Fruit fly (Drosophila melanogaster) whole organism, embryonic: ENCODE measurements around the gene CG5665.

Experiments
- CG11504 ChIP-seq: fragments of 200-800 bp; sonication (Bioruptor generic); optimal IDR thresholded peaks from 3 replicates; lab custom pipeline; 2019; ENCODE audit warnings: missing biosample characterization, mild to moderate bottlenecking, missing genetic modification characterization, moderate library complexity
- CG11695 ChIP-seq: fragments of 200-800 bp; sonication (Bioruptor generic); IDR thresholded peaks from 3 replicates; pipeline ENCODE4 v1.3.6; 2022; ENCODE audit warnings: missing biosample characterization, missing genetic modification characterization
- CG11696 ChIP-seq: fragments of 200-800 bp; sonication (Bioruptor generic); IDR thresholded peaks from 2 replicates; pipeline ENCODE4 v1.3.6; 2022; ENCODE audit warnings: missing biosample characterization, missing genetic modification characterization
- CG12236 ChIP-seq: fragments of 200-800 bp; sonication (Bioruptor generic); optimal IDR thresholded peaks from 2 replicates; lab custom pipeline; 2016; ENCODE audit warnings: missing biosample characterization, missing genetic modification characterization
- CG12299 ChIP-seq: fragments of 200-800 bp; sonication (Bioruptor generic); optimal IDR thresholded peaks from 2 replicates; lab custom pipeline; 2018; ENCODE audit warnings: missing biosample characterization, mild to moderate bottlenecking, missing genetic modification characterization
- CG17186 ChIP-seq: fragments of 200-800 bp; sonication (Bioruptor generic); optimal IDR thresholded peaks from 3 replicates; lab custom pipeline; 2017; ENCODE audit warnings: missing biosample characterization, missing genetic modification reagents, missing genetic modification characterization
- CG17802 ChIP-seq: fragments of 200-800 bp; sonication (Bioruptor generic); optimal IDR thresholded peaks from 2 replicates; lab custom pipeline; 2018; ENCODE audit warnings: missing biosample characterization, mild to moderate bottlenecking, missing genetic modification characterization, moderate library complexity
- CG18011 ChIP-seq: fragments of 200-800 bp; sonication (Bioruptor generic); optimal IDR thresholded peaks from 2 replicates; lab custom pipeline; 2017; ENCODE audit warnings: missing biosample characterization, missing genetic modification characterization, mild to moderate bottlenecking, moderate library complexity, missing genotype
- CG2199 ChIP-seq: fragments of 200-800 bp; sonication (Bioruptor generic); IDR thresholded peaks from 3 replicates; pipeline ENCODE4 v1.3.6; 2022; ENCODE audit warnings: missing biosample characterization, missing genetic modification characterization
- CG2875 ChIP-seq: fragments of 200-800 bp; sonication (Bioruptor generic); optimal IDR thresholded peaks from 2 replicates; lab custom pipeline; 2017; ENCODE audit warnings: missing biosample characterization, mild to moderate bottlenecking, missing genetic modification characterization, missing genetic modification reagents
- CG30020 ChIP-seq: fragments of 200-800 bp; optimal IDR thresholded peaks from 2 replicates; lab custom pipeline; 2019; ENCODE audit warnings: missing biosample characterization, mild to moderate bottlenecking, missing genetic modification characterization, moderate library complexity
- CG3281 ChIP-seq: fragments of 200-800 bp; sonication (Bioruptor generic); optimal IDR thresholded peaks from 3 replicates; lab custom pipeline; 2017; ENCODE audit warnings: missing biosample characterization, mild to moderate bottlenecking, missing genetic modification characterization
- CG34422 ChIP-seq: fragments of 200-800 bp; sonication (Bioruptor generic); IDR thresholded peaks from 3 replicates; pipeline ENCODE4 v1.3.6; 2022; ENCODE audit warnings: missing biosample characterization, missing genetic modification characterization
- CG7372 ChIP-seq: fragments of 200-800 bp; sonication (Bioruptor generic); IDR thresholded peaks from 2 replicates; pipeline ENCODE4 v1.3.6; 2022; ENCODE audit warnings: missing biosample characterization, missing genetic modification characterization
- CG9727 ChIP-seq: fragments of 200-800 bp; sonication (Bioruptor generic); optimal IDR thresholded peaks from 3 replicates; lab custom pipeline; 2017; ENCODE audit warnings: missing biosample characterization, mild to moderate bottlenecking, missing genetic modification characterization
- CkIIα-i1 ChIP-seq: fragments of 200-800 bp; sonication (Bioruptor generic); IDR thresholded peaks from 2 replicates; pipeline ENCODE4 v1.3.6; 2022; ENCODE audit warnings: missing biosample characterization, missing genetic modification characterization
- Eip74EF ChIP-seq, 2 experiments: fragments of 200-800 bp in 1 of 2; fragments of >200 bp in 1 of 2; sonication (Bioruptor generic) in 1 of 2; optimal IDR thresholded peaks; 2 replicates each; lab custom pipeline; 2017 to 2019; ENCODE audit warnings: missing biosample characterization in 2 of 2, missing genetic modification characterization in 2 of 2, mild to moderate bottlenecking in 1 of 2, moderate library complexity in 1 of 2
- Ets97D ChIP-seq: fragments of 200-800 bp; sonication (Bioruptor generic); optimal IDR thresholded peaks from 3 replicates; lab custom pipeline; 2016; ENCODE audit warnings: missing biosample characterization, missing genetic modification characterization
- HHEX ChIP-seq: fragments of 200-800 bp; sonication (Bioruptor generic); optimal IDR thresholded peaks from 3 replicates; lab custom pipeline; 2017; ENCODE audit warnings: missing biosample characterization, mild to moderate bottlenecking, missing genetic modification characterization, missing genetic modification reagents
- HLH4C ChIP-seq: fragments of 200-800 bp; sonication (Bioruptor generic); IDR thresholded peaks from 3 replicates; pipeline ENCODE4 v1.3.6; 2022; ENCODE audit warnings: missing biosample characterization, missing genetic modification characterization; ENCODE audit not compliant: partially characterized antibody
- HmgZ ChIP-seq: fragments of 200-800 bp; sonication (Bioruptor generic); optimal IDR thresholded peaks from 2 replicates; lab custom pipeline; 2018; ENCODE audit warnings: missing biosample characterization, mild to moderate bottlenecking, missing genetic modification characterization
- Hr39 ChIP-seq: fragments of >200 bp; optimal IDR thresholded peaks from 2 replicates; lab custom pipeline; 2017
- Jarid2 ChIP-seq: fragments of 200-800 bp; sonication (Bioruptor generic); optimal IDR thresholded peaks from 3 replicates; lab custom pipeline; 2017; ENCODE audit warnings: mild to moderate bottlenecking, missing biosample characterization, missing genetic modification reagents, missing genetic modification characterization
- Med ChIP-seq: fragments of 200-800 bp; sonication (Bioruptor generic); peaks from one replicate; lab custom pipeline; 2016; ENCODE audit warnings: missing biosample characterization, missing genetic modification characterization, mild to moderate bottlenecking, inconsistent platforms, moderate library complexity
- Nf-YA ChIP-seq: fragments of 200-800 bp; sonication (Bioruptor generic); IDR thresholded peaks from 2 replicates; pipeline ENCODE4 v1.3.6; 2022; ENCODE audit warnings: missing biosample characterization, missing genetic modification characterization
- Xrp1 ChIP-seq: fragments of 200-800 bp; sonication (Bioruptor generic); IDR thresholded peaks from 2 replicates; pipeline ENCODE4 v1.3.6; 2022; ENCODE audit warnings: missing biosample characterization, missing genetic modification characterization
- aop ChIP-seq: fragments of 200-800 bp; sonication (Bioruptor generic); IDR thresholded peaks from 2 replicates; pipeline ENCODE4 v1.3.6; 2022; ENCODE audit warnings: missing biosample characterization, missing genetic modification characterization
- ash1 ChIP-seq: fragments of 200-800 bp; sonication (Bioruptor generic); optimal IDR thresholded peaks from 2 replicates; lab custom pipeline; 2018; ENCODE audit warnings: missing biosample characterization, mild to moderate bottlenecking, missing genetic modification characterization
- bbx ChIP-seq: fragments of 200-800 bp; sonication (Bioruptor generic); IDR thresholded peaks from 2 replicates; pipeline ENCODE4 v1.3.6; 2022; ENCODE audit warnings: missing biosample characterization, missing genetic modification characterization; ENCODE audit not compliant: partially characterized antibody
- bsh ChIP-seq, 2 experiments: fragments of 200-800 bp; sonication (Bioruptor generic); optimal IDR thresholded peaks; 2 replicates each; lab custom pipeline; 2017 to 2018; ENCODE audit warnings: mild to moderate bottlenecking in 2 of 2, missing biosample characterization in 2 of 2, missing genetic modification characterization in 2 of 2, moderate library complexity in 1 of 2
- dpn ChIP-seq, 2 experiments: fragments of 200-800 bp; sonication (Bioruptor generic); optimal IDR thresholded peaks; 3 replicates each; lab custom pipeline; 2016; ENCODE audit warnings: missing biosample characterization in 2 of 2, missing genetic modification characterization in 2 of 2
- ems ChIP-seq: fragments of 200-800 bp; sonication (Bioruptor generic); optimal IDR thresholded peaks from 3 replicates; lab custom pipeline; 2016; ENCODE audit warnings: missing biosample characterization, missing genetic modification characterization
- eve ChIP-seq, 2 experiments: fragments of >200 bp; optimal IDR thresholded peaks; 2 replicates each; lab custom pipeline; 2017; ENCODE audit warnings: missing biosample characterization in 2 of 2, missing genetic modification characterization in 2 of 2
- fd3F ChIP-seq: fragments of 200-800 bp; sonication (Bioruptor generic); optimal IDR thresholded peaks from 2 replicates; lab custom pipeline; 2018; ENCODE audit warnings: missing biosample characterization, mild to moderate bottlenecking, missing genetic modification characterization, moderate library complexity
- fd64A ChIP-seq: fragments of 200-800 bp; sonication (Bioruptor generic); optimal IDR thresholded peaks from 3 replicates; lab custom pipeline; 2018; ENCODE audit warnings: missing biosample characterization, mild to moderate bottlenecking, missing genetic modification characterization
- gfzf ChIP-seq: fragments of 200-800 bp; sonication (Bioruptor generic); optimal IDR thresholded peaks from 2 replicates; lab custom pipeline; 2016; ENCODE audit warnings: missing biosample characterization, mild to moderate bottlenecking, missing genetic modification characterization, moderate library complexity
- hkb ChIP-seq, 2 experiments: fragments of 200-800 bp in 1 of 2; fragments of >200 bp in 1 of 2; sonication (Bioruptor generic) in 1 of 2; IDR thresholded peaks in 1 of 2; optimal IDR thresholded peaks in 1 of 2; 2 replicates each; pipeline versions ENCODE4 v1.3.6 to Lab custom; 2017 to 2022; ENCODE audit warnings: missing biosample characterization in 1 of 2, missing genetic modification characterization in 1 of 2
- p53 ChIP-seq: fragments of 200-800 bp; sonication (Bioruptor generic); optimal IDR thresholded peaks from 2 replicates; lab custom pipeline; 2016; ENCODE audit warnings: missing biosample characterization, missing genetic modification characterization
- phol ChIP-seq: fragments of 200-800 bp; sonication (Bioruptor generic); optimal IDR thresholded peaks from 3 replicates; lab custom pipeline; 2018; ENCODE audit warnings: missing biosample characterization, mild to moderate bottlenecking, missing genetic modification characterization, moderate library complexity
- schlank ChIP-seq: fragments of 200-800 bp; sonication (Bioruptor generic); optimal IDR thresholded peaks from 2 replicates; lab custom pipeline; 2018; ENCODE audit warnings: missing biosample characterization, mild to moderate bottlenecking, missing genetic modification characterization
- scrt ChIP-seq: fragments of 200-800 bp; sonication (Bioruptor generic); optimal IDR thresholded peaks from 2 replicates; lab custom pipeline; 2018; ENCODE audit warnings: missing biosample characterization, mild to moderate bottlenecking, missing genetic modification characterization, moderate library complexity
- sens ChIP-seq: fragments of 200-800 bp; sonication (Bioruptor generic); peaks from one replicate; lab custom pipeline; 2016; ENCODE audit warnings: missing biosample characterization, missing genetic modification characterization
- shn ChIP-seq: fragments of 200-800 bp; sonication (Bioruptor generic); optimal IDR thresholded peaks from 3 replicates; lab custom pipeline; 2016; ENCODE audit warnings: missing biosample characterization, missing genetic modification characterization
- stwl ChIP-seq: fragments of 200-800 bp; sonication (Bioruptor generic); optimal IDR thresholded peaks from 3 replicates; lab custom pipeline; 2018; ENCODE audit warnings: missing biosample characterization, mild to moderate bottlenecking, missing genetic modification characterization, moderate library complexity
- tgo ChIP-seq: fragments of 200-800 bp; sonication (Bioruptor generic); IDR thresholded peaks from 3 replicates; pipeline ENCODE4 v1.3.6; 2022; ENCODE audit warnings: missing biosample characterization, missing genetic modification characterization
- ttk ChIP-seq: fragments of 200-800 bp; sonication (Bioruptor generic); IDR thresholded peaks from 2 replicates; pipeline ENCODE4 v2.1.2; 2022; ENCODE audit warnings: missing biosample characterization, missing genetic modification characterization
- twi ChIP-seq: fragments of 200-800 bp; optimal IDR thresholded peaks from 2 replicates; lab custom pipeline; 2019; ENCODE audit warnings: missing biosample characterization, mild to moderate bottlenecking, missing genetic modification characterization, moderate library complexity
- unpg ChIP-seq: fragments of 200-800 bp; sonication (Bioruptor generic); optimal IDR thresholded peaks from 3 replicates; lab custom pipeline; 2018; ENCODE audit warnings: missing biosample characterization, mild to moderate bottlenecking, missing genetic modification characterization, moderate library complexity
- wdn ChIP-seq: fragments of 200-800 bp; sonication (Bioruptor generic); IDR thresholded peaks from 2 replicates; pipeline ENCODE4 v1.3.6; 2022; ENCODE audit warnings: missing biosample characterization, missing genetic modification characterization

The CG5665 gene

DNA sequence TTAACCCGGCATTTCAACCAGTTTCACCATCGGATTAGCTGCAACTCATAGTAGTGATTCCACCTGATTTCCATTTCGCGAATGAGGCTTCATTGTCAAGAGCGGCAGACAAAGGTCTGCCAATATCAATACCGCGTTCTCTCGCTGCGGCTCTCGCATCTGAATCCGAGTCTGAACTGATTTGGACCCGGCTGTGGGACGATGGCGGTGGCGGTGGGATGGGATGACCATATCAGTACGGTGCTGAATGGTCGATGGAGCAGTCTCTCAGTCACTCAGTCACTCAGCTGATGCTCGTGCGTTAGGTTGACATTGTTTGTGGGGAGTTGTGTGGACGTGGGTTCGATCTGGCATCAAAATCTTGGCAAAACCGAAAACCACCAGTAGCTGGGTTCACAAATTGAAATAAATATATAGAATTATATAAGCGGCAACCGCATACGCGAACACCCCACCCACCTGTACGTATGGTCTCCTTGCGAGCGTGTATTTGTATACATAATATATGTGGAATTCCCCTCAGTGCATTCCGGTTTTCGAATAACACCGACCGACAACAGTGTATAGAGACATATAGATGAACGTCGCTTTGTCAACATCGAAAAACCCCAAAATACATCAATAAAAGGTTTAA is 41.2 kb upstream of the CG5665 start, which contains the start of gene Spn77Ba (continued):
- TF ChIP-seq CG11696 (no peak), gfzf (no peak), Eip74EF (GFP tag; optimal IDR thresholded peaks at IDR 0.05; lab: Kevin White, UChicago) (no peak), wdn (GFP tag; lab: Robert Waterston, UW) (no peak), CG9727 (GFP tag; lab: Kevin White, UChicago) (no peak), HLH4C (GFP tag; lab: Robert Waterston, UW) (0 out of 3 replicates have a peak, but pooled peaks have one; percentile 31), Ets97D (no peak), CkIIα-i1 (GFP tag; lab: Robert Waterston, UW) (no peak), CG12236 (GFP tag; lab: Kevin White, UChicago) (no peak), ems (no peak), fd64A (GFP tag; lab: Kevin White, UChicago) (no peak), CG18011 (no peak), twi (tag; lab: Kevin White, UChicago) (no peak), p53 (GFP tag; lab: Kevin White, UChicago) (no peak), CG12299 (no peak), Nf-YA (GFP tag; lab: Robert Waterston, UW) (no peak), CG34422 (GFP tag; lab: Robert Waterston, UW) (0 out of 3 replicates have a peak, but pooled peaks have one; percentile 28), Hr39 (lab: Kevin White, UChicago) (no peak), dpn (GFP tag; optimal IDR thresholded peaks at IDR 0.05; lab: Kevin White, UChicago) (no peak), aop (no peak)
- TF ChIP-seq, all 482 proteins: peak for 26

DNA sequence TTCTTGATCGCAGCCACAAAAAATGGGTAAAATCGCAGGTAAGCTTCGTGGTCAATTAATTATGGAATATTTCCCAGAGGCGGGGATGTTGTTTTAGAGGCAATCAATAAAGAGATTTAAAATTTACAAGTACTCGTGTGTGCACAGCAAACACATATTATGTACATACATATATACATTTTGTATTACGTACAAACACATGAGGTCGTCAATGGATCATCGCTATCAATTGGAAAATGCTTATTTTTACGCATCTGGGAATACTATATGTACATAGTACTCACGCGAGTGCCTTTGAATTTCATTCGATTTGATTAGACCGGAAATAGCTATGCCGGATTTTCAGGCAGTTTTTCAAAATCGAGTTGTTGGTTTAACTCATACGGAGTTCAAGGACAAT is 40.6 kb upstream of the CG5665 start:
- TF ChIP-seq ttk (GFP tag; lab: Robert Waterston, UW) (no peak), Xrp1 (GFP tag; lab: Robert Waterston, UW) (0 out of 2 replicates have a peak, but pooled peaks have one; percentile 10), sens (GFP tag; lab: Kevin White, UChicago) (peak; percentile 83), fd3F (peak; percentile 8), CG2875 (GFP tag; lab: Kevin White, UChicago) (no peak), schlank (tag; lab: Kevin White, UChicago) (no peak), Med (GFP tag; lab: Kevin White, UChicago) (peak; percentile 0), hkb (optimal IDR thresholded peaks at IDR 0.05; lab: Kevin White, UChicago) (no peak), hkb (GFP tag; IDR thresholded peaks at IDR 0.05; lab: Robert Waterston, UW) (0 out of 2 replicates have a peak, but pooled peaks have one; percentile 11), CG17802 (tag; lab: Kevin White, UChicago) (no peak), eve (GFP tag; optimal IDR thresholded peaks at IDR 0.05; lab: Kevin White, UChicago) (peak in 1 of 2 experiments; percentile 59), scrt (no peak), bsh (GFP tag; optimal IDR thresholded peaks at IDR 0.05; lab: Kevin White, UChicago) (peak in 1 of 2 experiments; percentile 21)

DNA sequence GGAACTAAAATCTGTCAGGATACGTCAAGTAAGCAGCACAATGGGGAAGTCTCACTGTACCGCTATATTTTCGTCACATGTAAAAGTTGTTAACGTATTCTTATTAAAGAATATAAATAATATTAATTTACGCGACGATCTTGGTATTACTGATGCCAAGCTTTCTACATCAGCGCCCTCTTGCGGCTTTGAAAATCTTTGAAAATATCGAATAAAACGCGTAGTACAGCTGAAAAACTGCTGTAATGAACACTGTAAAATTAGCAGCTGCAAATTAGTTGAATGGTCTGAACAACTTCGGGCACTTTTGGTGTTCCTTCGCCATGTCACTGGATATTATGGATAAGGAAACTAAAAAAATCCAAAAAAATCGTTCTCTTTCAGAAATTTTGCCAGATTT is 38.3 kb upstream of the CG5665 start:
- TF ChIP-seq CG2199 (GFP tag; lab: Robert Waterston, UW) (peak; percentile 82), HHEX (GFP tag; lab: Kevin White, UChicago) (no peak), CG11504 (no peak), shn (GFP tag; lab: Kevin White, UChicago) (no peak), CG17186 (GFP tag; lab: Kevin White, UChicago) (no peak), tgo (GFP tag; lab: Robert Waterston, UW) (no peak), stwl (peak; percentile 12), unpg (GFP tag; lab: Kevin White, UChicago) (no peak), CG3281 (GFP tag; lab: Kevin White, UChicago) (no peak), bbx (GFP tag; lab: Robert Waterston, UW) (peak; percentile 43; the same call in 1 of the 2 replicates), CG7372 (GFP tag; lab: Robert Waterston, UW) (no peak), ash1 (GFP tag; lab: Kevin White, UChicago) (no peak), Jarid2 (GFP tag; lab: Kevin White, UChicago) (no peak), CG11695 (GFP tag; lab: Robert Waterston, UW) (no peak), HmgZ (no peak), phol (tag; lab: Kevin White, UChicago) (no peak), CG30020 (no peak)
